Worm (Caenorhabditis elegans) whole organism, young adult: ENCODE data around the gene C09B8.3.
A peak's percentile ranks its signal among the peaks of the same experiment; 100 is the strongest.

Experiments used
- D2030.7 ChIP-seq: fragments of 200-800 bp; sonication (Bioruptor generic); IDR thresholded peaks from 2 replicates; pipeline ENCODE4 v1.3.6; 2022; ENCODE audit warnings: missing genetic modification reagents, missing genetic modification characterization, missing compliant biosample characterization
- F33H1.4 ChIP-seq: fragments of 200-800 bp; sonication (Bioruptor generic); IDR thresholded peaks from 2 replicates; pipeline ENCODE4 v1.3.6; 2022; ENCODE audit warnings: missing genetic modification reagents, missing genetic modification characterization, missing compliant biosample characterization
- F39B2.1 ChIP-seq: fragments of 200-800 bp; sonication (Bioruptor generic); IDR thresholded peaks from 2 replicates; pipeline ENCODE4 v1.3.6; 2022; ENCODE audit warnings: missing genetic modification reagents, missing genetic modification characterization, missing compliant biosample characterization
- F55B11.4 ChIP-seq: sonication (generic microtip); optimal IDR thresholded peaks from 2 replicates; lab custom pipeline; 2016; ENCODE audit warnings: missing compliant biosample characterization, missing genetic modification characterization, borderline replicate concordance; ENCODE audit not compliant: insufficient read depth
- F57A8.1 ChIP-seq: fragments of 200-800 bp; sonication (Bioruptor generic); optimal IDR thresholded peaks from 2 replicates; lab custom pipeline; 2018; ENCODE audit warnings: mild to moderate bottlenecking, missing genetic modification characterization, moderate library complexity, missing compliant biosample characterization
- K11D2.4 ChIP-seq: fragments of 200-800 bp; sonication (Bioruptor generic); IDR thresholded peaks from 2 replicates; pipeline ENCODE4 v1.3.6; 2022; ENCODE audit warnings: missing genetic modification reagents, missing genetic modification characterization, missing compliant biosample characterization
- K12H6.12 ChIP-seq: fragments of 200-800 bp; sonication (Bioruptor generic); optimal IDR thresholded peaks from 2 replicates; lab custom pipeline; 2018; ENCODE audit warnings: mild to moderate bottlenecking, missing genetic modification characterization, missing compliant biosample characterization
- T26A5.8 ChIP-seq: sonication (generic microtip); optimal IDR thresholded peaks from 2 replicates; lab custom pipeline; 2016; ENCODE audit warnings: missing genetic modification characterization, missing compliant biosample characterization
- Y56A3A.18 ChIP-seq: fragments of 200-800 bp; sonication (Bioruptor generic); IDR thresholded peaks from 2 replicates; pipeline ENCODE4 v1.3.6; 2022; ENCODE audit warnings: missing genetic modification reagents, missing genetic modification characterization, missing compliant biosample characterization
- Y79H2A.3 ChIP-seq: fragments of 200-800 bp; sonication (Bioruptor generic); conservative IDR thresholded peaks from 2 replicates; pipeline ENCODE4 v1.3.6; 2022; ENCODE audit warnings: missing genetic modification reagents, missing genetic modification characterization, missing compliant biosample characterization
- Y95B8A.8 ChIP-seq: fragments of 200-800 bp; sonication (Bioruptor generic); IDR thresholded peaks from 2 replicates; pipeline ENCODE4 v1.3.6; 2022; ENCODE audit warnings: missing genetic modification reagents, missing genetic modification characterization, missing compliant biosample characterization
- akir-1 ChIP-seq: fragments of 200-800 bp; sonication (Bioruptor generic); optimal IDR thresholded peaks from 2 replicates; lab custom pipeline; 2018; ENCODE audit warnings: mild to moderate bottlenecking, missing genetic modification characterization, moderate library complexity, missing compliant biosample characterization
- aptf-2 ChIP-seq: fragments of 200-800 bp; sonication (Bioruptor generic); conservative IDR thresholded peaks from 2 replicates; pipeline ENCODE4 v1.3.6; 2022; ENCODE audit warnings: missing genetic modification reagents, missing genetic modification characterization, missing compliant biosample characterization
- aptf-3 ChIP-seq: fragments of 200-800 bp; sonication (Bioruptor generic); IDR thresholded peaks from 2 replicates; pipeline ENCODE4 v1.3.6; 2022; ENCODE audit warnings: missing genetic modification characterization, missing compliant biosample characterization
- atf-7 ChIP-seq: sonication (generic microtip); optimal IDR thresholded peaks from 2 replicates; lab custom pipeline; 2017; ENCODE audit warnings: mild to moderate bottlenecking, missing genetic modification characterization, missing compliant biosample characterization
- attf-6 ChIP-seq: fragments of 200-800 bp; sonication (Bioruptor generic); IDR thresholded peaks from 2 replicates; pipeline ENCODE4 v1.3.6; 2022; ENCODE audit warnings: missing genetic modification reagents, missing genetic modification characterization, missing compliant biosample characterization
- bed-1 ChIP-seq: fragments of 200-800 bp; sonication (Bioruptor generic); IDR thresholded peaks from 2 replicates; pipeline ENCODE4 v1.3.6; 2022; ENCODE audit warnings: missing genetic modification reagents, missing genetic modification characterization, missing compliant biosample characterization
- cebp-1 ChIP-seq, 2 experiments: fragments of 200-800 bp in 1 of 2; sonication (Bioruptor generic) in 1 of 2; sonication (generic microtip) in 1 of 2; IDR thresholded peaks in 1 of 2; optimal IDR thresholded peaks in 1 of 2; 2 replicates each; pipeline versions ENCODE4 v1.3.6 to Lab custom; 2017 to 2022; ENCODE audit warnings: missing compliant biosample characterization in 2 of 2, missing genetic modification characterization in 2 of 2, mild to moderate bottlenecking in 1 of 2, missing genetic modification reagents in 1 of 2, moderate library complexity in 1 of 2
- cebp-2 ChIP-seq: fragments of 200-800 bp; sonication (Bioruptor generic); IDR thresholded peaks from 2 replicates; pipeline ENCODE4 v1.3.6; 2022; ENCODE audit warnings: missing genetic modification characterization, missing compliant biosample characterization
- ceh-100 ChIP-seq: fragments of 200-800 bp; sonication (Bioruptor generic); IDR thresholded peaks from 2 replicates; pipeline ENCODE4 v1.3.6; 2022; ENCODE audit warnings: missing genetic modification reagents, missing genetic modification characterization, missing compliant biosample characterization
- ceh-40 ChIP-seq: fragments of 200-800 bp; sonication (Bioruptor generic); IDR thresholded peaks from 2 replicates; pipeline ENCODE4 v1.3.6; 2022; ENCODE audit warnings: missing genetic modification characterization, missing compliant biosample characterization
- ceh-58 ChIP-seq: fragments of 200-800 bp; sonication (Bioruptor generic); IDR thresholded peaks from 2 replicates; pipeline ENCODE4 v1.3.6; 2022; ENCODE audit warnings: missing genetic modification characterization, missing compliant biosample characterization
- chd-7 ChIP-seq: sonication (generic microtip); optimal IDR thresholded peaks from 2 replicates; lab custom pipeline; 2016; ENCODE audit warnings: mild to moderate bottlenecking, missing genetic modification characterization, moderate library complexity, missing compliant biosample characterization
- dpl-1 ChIP-seq: fragments of 150-350 bp; optimal IDR thresholded peaks from 2 replicates; lab custom pipeline; 2014; ENCODE audit warnings: missing biosample characterization, missing genetic modification reagents, missing genetic modification characterization
- efl-1 ChIP-seq: fragments of 150-350 bp; optimal IDR thresholded peaks from 2 replicates; lab custom pipeline; 2014; ENCODE audit warnings: missing biosample characterization, missing genetic modification reagents, missing genetic modification characterization
- egl-44 ChIP-seq: fragments of 200-800 bp; sonication (Bioruptor generic); IDR thresholded peaks from 2 replicates; pipeline ENCODE4 v1.3.6; 2022; ENCODE audit warnings: missing genetic modification reagents, missing genetic modification characterization, missing compliant biosample characterization
- ekl-4 ChIP-seq: fragments of 200-800 bp; sonication (Bioruptor generic); IDR thresholded peaks from 2 replicates; pipeline ENCODE4 v1.3.6; 2022; ENCODE audit warnings: missing genetic modification reagents, missing genetic modification characterization, missing compliant biosample characterization
- ets-4 ChIP-seq: fragments of 200-800 bp; sonication (Bioruptor generic); optimal IDR thresholded peaks from 2 replicates; lab custom pipeline; 2018; ENCODE audit warnings: mild to moderate bottlenecking, missing genetic modification characterization, missing compliant biosample characterization
- fkh-3 ChIP-seq: sonication (generic microtip); optimal IDR thresholded peaks from 2 replicates; lab custom pipeline; 2016; ENCODE audit warnings: mild to moderate bottlenecking, missing genetic modification characterization, missing compliant biosample characterization
- hlh-12 ChIP-seq: sonication (generic microtip); optimal IDR thresholded peaks from 2 replicates; lab custom pipeline; 2016; ENCODE audit warnings: missing genetic modification characterization, missing compliant biosample characterization
- let-526 ChIP-seq: fragments of 200-800 bp; sonication (Bioruptor generic); IDR thresholded peaks from 2 replicates; pipeline ENCODE4 v1.3.6; 2022; ENCODE audit warnings: missing genetic modification reagents, missing genetic modification characterization, missing compliant biosample characterization
- lin-26 ChIP-seq: fragments of 200-800 bp; sonication (Bioruptor generic); IDR thresholded peaks from 2 replicates; pipeline ENCODE4 v1.3.6; 2022; ENCODE audit warnings: missing genetic modification reagents, missing genetic modification characterization, missing compliant biosample characterization
- lin-35 ChIP-seq, 3 experiments: fragments of 150-350 bp in 2 of 3; sonication (generic microtip) in 1 of 3; optimal IDR thresholded peaks; 2 replicates each; lab custom pipeline; 2014 to 2018; ENCODE audit warnings: missing biosample characterization in 3 of 3, missing genetic modification characterization in 3 of 3, missing genetic modification reagents in 3 of 3
- lin-40 ChIP-seq: sonication (generic microtip); optimal IDR thresholded peaks from 2 replicates; lab custom pipeline; 2016; ENCODE audit warnings: missing genetic modification characterization, mild to moderate bottlenecking, missing compliant biosample characterization, missing genotype, missing genetic modification reagents
- mcd-1 ChIP-seq: fragments of 200-800 bp; sonication (Bioruptor generic); IDR thresholded peaks from 2 replicates; pipeline ENCODE4 v1.3.6; 2022; ENCODE audit warnings: missing genetic modification reagents, missing genetic modification characterization, missing compliant biosample characterization
- mel-28 ChIP-seq: sonication (generic microtip); optimal IDR thresholded peaks from 2 replicates; lab custom pipeline; 2016; ENCODE audit warnings: borderline replicate concordance, mild to moderate bottlenecking, missing genetic modification characterization, missing compliant biosample characterization
- nfya-2 ChIP-seq: fragments of 200-800 bp; sonication (Bioruptor generic); IDR thresholded peaks from 2 replicates; pipeline ENCODE4 v1.3.6; 2022; ENCODE audit warnings: missing genetic modification reagents, missing genetic modification characterization, missing compliant biosample characterization
- nhr-179 ChIP-seq: sonication (generic microtip); optimal IDR thresholded peaks from 2 replicates; lab custom pipeline; 2016; ENCODE audit warnings: mild to moderate bottlenecking, missing genetic modification characterization, missing compliant biosample characterization
- nhr-90 ChIP-seq: sonication (generic microtip); optimal IDR thresholded peaks from 2 replicates; lab custom pipeline; 2016; ENCODE audit warnings: missing genotype, mild to moderate bottlenecking, missing genetic modification characterization, missing compliant biosample characterization
- pha-4 ChIP-seq: fragments of 150-350 bp; sonication (generic microtip); optimal IDR thresholded peaks from 2 replicates; lab custom pipeline; 2014; ENCODE audit warnings: missing biosample characterization, missing genetic modification reagents, missing genetic modification characterization
- tbx-9 ChIP-seq: sonication (generic microtip); optimal IDR thresholded peaks from 2 replicates; lab custom pipeline; 2016; ENCODE audit warnings: borderline replicate concordance, missing genetic modification characterization, inconsistent platforms, missing compliant biosample characterization
- tlf-1 ChIP-seq: fragments of 200-800 bp; sonication (Bioruptor generic); optimal IDR thresholded peaks from 2 replicates; lab custom pipeline; 2018; ENCODE audit warnings: mild to moderate bottlenecking, missing genetic modification characterization, missing compliant biosample characterization
- zfh-2 ChIP-seq: fragments of 200-800 bp; sonication (Bioruptor generic); conservative IDR thresholded peaks from 2 replicates; pipeline ENCODE4 v1.3.6; 2022; ENCODE audit warnings: missing genetic modification reagents, missing genetic modification characterization, missing compliant biosample characterization

Gene C09B8.3

DNA sequence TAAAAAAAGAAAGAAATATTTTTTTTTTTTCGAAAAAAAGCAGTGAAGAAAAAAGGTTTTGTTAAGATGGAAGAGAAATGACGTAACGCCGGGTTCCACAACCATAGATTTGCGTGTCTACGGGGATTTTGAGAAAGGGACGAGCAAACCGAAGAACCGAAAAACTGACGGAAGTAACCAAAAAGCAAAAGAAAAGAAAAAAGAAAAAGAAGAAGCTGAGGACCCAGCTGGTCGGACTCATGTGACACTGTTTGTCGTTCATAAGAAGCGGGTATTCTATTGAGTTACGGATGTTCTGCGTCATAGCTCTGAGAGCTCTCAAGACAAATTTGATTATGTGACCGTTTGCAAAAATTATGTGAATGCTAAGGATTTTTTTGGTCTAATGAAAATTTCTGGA, 27.7 kb downstream of the C09B8.3 start (continued):
- TF ChIP-seq attf-6 (GFP tag; lab: Robert Waterston, UW) = no peak
- no peak for TF ChIP-seq let-526 (GFP tag; lab: Robert Waterston, UW)
- TF ChIP-seq atf-7 = peak; percentile 8
- TF ChIP-seq aptf-3 = no peak
- TF ChIP-seq F33H1.4 (GFP tag; lab: Robert Waterston, UW) = no peak
- no peak for TF ChIP-seq lin-26 (GFP tag; lab: Robert Waterston, UW)
- peak; percentile 14 for TF ChIP-seq lin-40
- TF ChIP-seq K12H6.12 (tag; lab: Kevin White, UChicago) = peak; percentile 59
- TF ChIP-seq F39B2.1 (GFP tag; lab: Robert Waterston, UW) = no peak
- TF ChIP-seq cebp-1 (GFP tag; IDR thresholded peaks at IDR 0.05; lab: Robert Waterston, UW) = no peak
- TF ChIP-seq cebp-1 (tag; optimal IDR thresholded peaks at IDR 0.05; lab: Kevin White, UChicago) = peak; percentile 11
- no peak for TF ChIP-seq tlf-1 (GFP tag; lab: Kevin White, UChicago)
- no peak for TF ChIP-seq egl-44 (GFP tag; lab: Robert Waterston, UW)
- TF ChIP-seq T26A5.8 (tag; lab: Kevin White, UChicago) = no peak

DNA sequence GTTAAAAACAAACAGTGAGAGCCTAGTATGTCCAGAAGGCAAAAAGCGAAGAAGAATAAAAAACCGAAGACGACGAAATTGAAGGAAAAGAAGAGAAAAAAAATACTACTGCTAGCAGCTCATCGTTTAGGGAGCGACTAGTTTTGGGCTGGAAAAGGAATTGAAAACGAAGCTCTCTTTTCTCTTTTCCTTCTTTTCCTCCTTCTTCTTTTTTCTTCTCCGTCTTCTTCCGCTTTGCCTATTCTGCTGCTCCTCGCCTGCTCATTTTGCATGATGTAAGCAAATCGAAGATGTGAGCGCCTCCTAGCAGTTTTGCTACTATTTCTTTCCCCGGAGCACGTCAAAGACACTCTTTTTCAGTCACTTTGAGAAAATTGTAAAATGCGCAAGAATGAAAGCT, 28.8 kb downstream of the C09B8.3 start:
- TF ChIP-seq hlh-12 (tag; lab: Kevin White, UChicago) (no peak), zfh-2 (GFP tag; lab: Robert Waterston, UW) (0 out of 2 replicates have a peak, but pooled peaks have one; percentile 17), ekl-4 (0 out of 2 replicates have a peak, but pooled peaks have one; percentile 39), efl-1 (GFP tag; lab: Kevin White, UChicago) (no peak), cebp-2 (no peak), ets-4 (GFP tag; lab: Kevin White, UChicago) (no peak), fkh-3 (no peak)

DNA sequence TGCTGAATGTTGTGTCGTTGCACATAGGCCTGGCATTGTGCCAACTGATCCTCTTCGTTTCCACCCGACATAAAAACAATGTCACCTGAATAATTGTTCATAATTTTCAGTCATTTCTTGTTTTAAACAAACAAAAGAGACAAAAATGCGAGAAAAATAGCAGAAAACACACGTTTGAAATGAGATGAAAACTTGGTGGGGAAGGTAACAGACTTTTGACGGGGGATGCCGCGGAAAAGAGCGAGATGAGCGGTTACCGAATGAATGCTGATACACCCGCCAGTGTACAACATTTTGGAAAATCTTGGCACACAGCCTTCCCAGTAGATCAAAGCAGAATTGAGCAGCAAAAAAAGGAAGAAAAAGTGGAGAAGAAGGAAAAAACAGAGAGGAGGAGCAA, 32.7 kb downstream of the C09B8.3 start, which contains the start of gene kin-2:
Gene kin-2, minus strand, starts transcription at position 101 of the 400 bp plus-strand sequence.
- TF ChIP-seq pha-4 (no peak), F39B2.1 (GFP tag; lab: Robert Waterston, UW) (no peak), D2030.7 (no peak), K11D2.4 (GFP tag; lab: Robert Waterston, UW) (no peak), bed-1 (GFP tag; lab: Robert Waterston, UW) (no peak), ceh-58 (GFP tag; lab: Robert Waterston, UW) (no peak), Y56A3A.18 (GFP tag; lab: Robert Waterston, UW) (no peak), nhr-179 (tag; lab: Kevin White, UChicago) (no peak), aptf-2 (GFP tag; lab: Robert Waterston, UW) (no peak), fkh-3 (no peak), ceh-100 (GFP tag; lab: Robert Waterston, UW) (no peak), F55B11.4 (tag; lab: Kevin White, UChicago) (no peak), akir-1 (no peak), dpl-1 (GFP tag; lab: Kevin White, UChicago) (no peak), tbx-9 (no peak)

DNA sequence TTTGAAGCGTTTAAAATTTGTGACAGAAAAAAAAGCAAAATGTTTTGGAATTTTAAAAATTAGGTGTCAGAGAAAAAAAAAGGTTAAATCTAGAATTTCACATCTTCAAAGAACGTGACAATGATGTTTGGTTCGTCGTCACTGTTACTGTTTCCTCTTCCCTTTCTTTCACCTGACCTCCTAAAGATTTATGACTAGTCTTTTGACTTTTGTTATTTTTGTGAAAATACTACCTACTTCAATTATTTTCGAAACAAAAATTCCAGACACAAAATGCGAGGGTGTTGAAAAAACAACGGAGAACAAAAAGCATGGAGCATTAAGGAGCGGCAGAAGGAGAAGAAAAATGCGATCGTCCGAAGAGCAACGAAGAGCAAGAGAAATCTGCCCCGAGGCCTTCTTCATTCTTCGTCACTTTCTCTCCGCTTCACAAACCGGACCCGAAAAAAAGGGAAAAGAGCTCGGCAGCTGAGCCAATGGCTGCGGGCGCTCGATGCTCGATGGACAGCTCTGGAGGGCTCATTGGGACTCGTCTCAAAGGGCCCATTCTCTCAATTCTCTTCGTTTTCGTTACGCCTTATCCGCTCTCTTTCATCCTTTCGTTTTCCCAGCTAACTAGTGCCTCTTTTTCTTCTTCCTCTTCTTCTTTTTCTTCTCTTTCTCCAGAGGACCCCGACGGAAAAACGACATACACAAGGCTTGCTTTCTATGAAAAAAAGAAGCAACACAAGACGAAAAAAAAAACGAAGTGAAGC, 34.1 kb downstream of the C09B8.3 start:
- TF ChIP-seq ceh-40 (GFP tag; lab: Robert Waterston, UW) = no peak
- peak in 1 of 3 experiments; percentile 69 for TF ChIP-seq lin-35 (GFP tag; optimal IDR thresholded peaks at IDR 0.05; lab: Kevin White, UChicago)
- no peak for TF ChIP-seq Y56A3A.18 (GFP tag; lab: Robert Waterston, UW)
- TF ChIP-seq tlf-1 (GFP tag; lab: Kevin White, UChicago) = no peak
- no peak for TF ChIP-seq F57A8.1 (GFP tag; lab: Kevin White, UChicago)
- TF ChIP-seq nfya-2 (GFP tag; lab: Robert Waterston, UW) = no peak
- no peak for TF ChIP-seq F33H1.4 (GFP tag; lab: Robert Waterston, UW)
- no peak for TF ChIP-seq chd-7 (tag; lab: Kevin White, UChicago)
- TF ChIP-seq attf-6 (GFP tag; lab: Robert Waterston, UW) = no peak
- TF ChIP-seq egl-44 (GFP tag; lab: Robert Waterston, UW) = no peak
- no peak for TF ChIP-seq Y79H2A.3
- peak; percentile 42; the same call in 1 of the 2 replicates for TF ChIP-seq mcd-1 (GFP tag; lab: Robert Waterston, UW)
- no peak for TF ChIP-seq dpl-1 (GFP tag; lab: Kevin White, UChicago)
- TF ChIP-seq nhr-90 (tag; lab: Kevin White, UChicago) = no peak
- TF ChIP-seq mel-28 (tag; lab: Kevin White, UChicago) = no peak
- no peak for TF ChIP-seq Y95B8A.8
